Fruit fly (Drosophila melanogaster) whole organism, embryonic: ENCODE data around the gene Pnn.

ENCODE experiments used
- Abd-B ChIP-seq: fragments of 200-800 bp; sonication (Bioruptor generic); optimal IDR thresholded peaks from 2 replicates; lab custom pipeline; 2018; ENCODE audit warnings: missing biosample characterization, mild to moderate bottlenecking, missing genetic modification characterization, moderate library complexity
- Atf6 ChIP-seq: fragments of 200-800 bp; sonication (Bioruptor generic); IDR thresholded peaks from 2 replicates; pipeline ENCODE4 v1.3.6; 2022; ENCODE audit warnings: missing biosample characterization, missing genetic modification characterization
- Bgb ChIP-seq: fragments of 200-800 bp; sonication (Bioruptor generic); IDR thresholded peaks from 2 replicates; pipeline ENCODE4 v1.3.6; 2022; ENCODE audit warnings: missing biosample characterization, missing genetic modification characterization; ENCODE audit not compliant: partially characterized antibody
- Blimp-1 ChIP-seq: fragments of 200-800 bp; sonication (Bioruptor generic); optimal IDR thresholded peaks from 3 replicates; lab custom pipeline; 2018; ENCODE audit warnings: missing biosample characterization, missing genetic modification characterization, mild to moderate bottlenecking, moderate library complexity, missing genetic modification reagents
- BtbVII ChIP-seq: fragments of 200-800 bp; sonication (Bioruptor generic); optimal IDR thresholded peaks from 3 replicates; lab custom pipeline; 2017; ENCODE audit warnings: missing biosample characterization, mild to moderate bottlenecking, missing genetic modification characterization
- CG10209 ChIP-seq: fragments of 200-800 bp; sonication (Bioruptor generic); optimal IDR thresholded peaks from 3 replicates; lab custom pipeline; 2017; ENCODE audit warnings: missing biosample characterization, mild to moderate bottlenecking, missing genetic modification characterization, missing genetic modification reagents
- CG11456 ChIP-seq: fragments of 200-800 bp; sonication (Bioruptor generic); IDR thresholded peaks from 3 replicates; pipeline ENCODE4 v1.3.6; 2022; ENCODE audit warnings: missing biosample characterization, missing genetic modification characterization
- CG11695 ChIP-seq: fragments of 200-800 bp; sonication (Bioruptor generic); IDR thresholded peaks from 3 replicates; pipeline ENCODE4 v1.3.6; 2022; ENCODE audit warnings: missing biosample characterization, missing genetic modification characterization
- CG12391 ChIP-seq: fragments of 200-800 bp; sonication (Bioruptor generic); optimal IDR thresholded peaks from 3 replicates; lab custom pipeline; 2018; ENCODE audit warnings: missing biosample characterization, mild to moderate bottlenecking, missing genetic modification characterization, moderate library complexity
- CG13287 ChIP-seq: fragments of 200-800 bp; sonication (Bioruptor generic); IDR thresholded peaks from 2 replicates; pipeline ENCODE4 v1.3.6; 2022; ENCODE audit warnings: missing biosample characterization, missing genetic modification characterization; ENCODE audit not compliant: partially characterized antibody
- CG13296 ChIP-seq: fragments of 200-800 bp; sonication (Bioruptor generic); optimal IDR thresholded peaks from 3 replicates; lab custom pipeline; 2018; ENCODE audit warnings: missing biosample characterization, mild to moderate bottlenecking, missing genetic modification characterization
- CG13424 ChIP-seq: fragments of 200-800 bp; sonication (Bioruptor generic); optimal IDR thresholded peaks from 2 replicates; lab custom pipeline; 2019; ENCODE audit warnings: missing biosample characterization, mild to moderate bottlenecking, missing genetic modification characterization, moderate library complexity
- CG14710 ChIP-seq: fragments of 200-800 bp; sonication (Bioruptor generic); optimal IDR thresholded peaks from 3 replicates; lab custom pipeline; 2019; ENCODE audit warnings: missing biosample characterization, mild to moderate bottlenecking, missing genetic modification characterization, moderate library complexity
- CG16813 ChIP-seq: fragments of 200-800 bp; sonication (Bioruptor generic); IDR thresholded peaks from 3 replicates; pipeline ENCODE4 v1.3.6; 2022; ENCODE audit warnings: missing biosample characterization, missing genetic modification characterization; ENCODE audit not compliant: partially characterized antibody
- CG17802 ChIP-seq: fragments of 200-800 bp; sonication (Bioruptor generic); optimal IDR thresholded peaks from 2 replicates; lab custom pipeline; 2018; ENCODE audit warnings: missing biosample characterization, mild to moderate bottlenecking, missing genetic modification characterization, moderate library complexity
- CG18764 ChIP-seq: fragments of 200-800 bp; sonication (Bioruptor generic); optimal IDR thresholded peaks from 3 replicates; lab custom pipeline; 2016; ENCODE audit warnings: missing biosample characterization, missing genetic modification characterization
- CG4328 ChIP-seq: fragments of 200-800 bp; sonication (Bioruptor generic); optimal IDR thresholded peaks from 3 replicates; lab custom pipeline; 2017; ENCODE audit warnings: missing biosample characterization, missing genetic modification reagents, missing genetic modification characterization
- CG4424 ChIP-seq: fragments of 200-800 bp; sonication (Bioruptor generic); optimal IDR thresholded peaks from 3 replicates; lab custom pipeline; 2016; ENCODE audit warnings: missing biosample characterization, missing genetic modification characterization
- CG8281 ChIP-seq: fragments of 200-800 bp; sonication (Bioruptor generic); optimal IDR thresholded peaks from 2 replicates; lab custom pipeline; 2018; ENCODE audit warnings: missing biosample characterization, mild to moderate bottlenecking, missing genetic modification characterization, moderate library complexity
- CG8924 ChIP-seq: fragments of 200-800 bp; optimal IDR thresholded peaks from 3 replicates; lab custom pipeline; 2019; ENCODE audit warnings: missing biosample characterization, mild to moderate bottlenecking, missing genetic modification characterization, moderate library complexity
- CrebB ChIP-seq: fragments of 200-800 bp; sonication (Bioruptor generic); optimal IDR thresholded peaks from 3 replicates; lab custom pipeline; 2018; ENCODE audit warnings: missing biosample characterization, mild to moderate bottlenecking, missing genetic modification characterization
- D19B ChIP-seq: fragments of 200-800 bp; sonication (Bioruptor generic); optimal IDR thresholded peaks from 2 replicates; lab custom pipeline; 2017; ENCODE audit warnings: missing biosample characterization, mild to moderate bottlenecking, missing genetic modification characterization
- Deaf1 ChIP-seq: fragments of 200-800 bp; optimal IDR thresholded peaks from 3 replicates; lab custom pipeline; 2019; ENCODE audit warnings: missing biosample characterization, mild to moderate bottlenecking, missing genetic modification characterization, moderate library complexity
- Dek ChIP-seq: fragments of 200-800 bp; sonication (Bioruptor generic); optimal IDR thresholded peaks from 3 replicates; lab custom pipeline; 2019; ENCODE audit warnings: missing biosample characterization, mild to moderate bottlenecking, missing genetic modification characterization, moderate library complexity
- Doc3 ChIP-seq: fragments of 200-800 bp; sonication (Bioruptor generic); IDR thresholded peaks from 3 replicates; pipeline ENCODE4 v1.3.6; 2022; ENCODE audit warnings: missing biosample characterization, missing genetic modification characterization; ENCODE audit not compliant: partially characterized antibody
- Gsc ChIP-seq: fragments of 200-800 bp; sonication (Bioruptor generic); IDR thresholded peaks from 2 replicates; pipeline ENCODE4 v1.3.6; 2022; ENCODE audit warnings: missing biosample characterization, missing genetic modification characterization
- HHEX ChIP-seq: fragments of 200-800 bp; sonication (Bioruptor generic); optimal IDR thresholded peaks from 3 replicates; lab custom pipeline; 2017; ENCODE audit warnings: missing biosample characterization, mild to moderate bottlenecking, missing genetic modification characterization, missing genetic modification reagents
- Lim3 ChIP-seq: fragments of 200-800 bp; sonication (Bioruptor generic); IDR thresholded peaks from 2 replicates; pipeline ENCODE4 v1.3.6; 2022; ENCODE audit warnings: missing biosample characterization, missing genetic modification characterization
- Meics ChIP-seq: fragments of 200-800 bp; sonication (Bioruptor generic); optimal IDR thresholded peaks from 2 replicates; lab custom pipeline; 2017; ENCODE audit warnings: missing biosample characterization, mild to moderate bottlenecking, missing genetic modification characterization
- Pdp1 ChIP-seq, 2 experiments: fragments of 200-800 bp; sonication (Bioruptor generic); optimal IDR thresholded peaks; 3 replicates each; lab custom pipeline; 2016; ENCODE audit warnings: missing biosample characterization in 2 of 2, missing genetic modification characterization in 2 of 2, mild to moderate bottlenecking in 1 of 2, moderate library complexity in 1 of 2
- ase ChIP-seq: fragments of 200-800 bp; sonication (Bioruptor generic); IDR thresholded peaks from 3 replicates; pipeline ENCODE4 v1.3.6; 2022; ENCODE audit warnings: missing biosample characterization, missing genetic modification characterization
- bigmax ChIP-seq: fragments of 200-800 bp; sonication (Bioruptor generic); optimal IDR thresholded peaks from 2 replicates; lab custom pipeline; 2018; ENCODE audit warnings: missing biosample characterization, mild to moderate bottlenecking, missing genetic modification characterization
- btn ChIP-seq: fragments of 200-800 bp; sonication (Bioruptor generic); optimal IDR thresholded peaks from 2 replicates; lab custom pipeline; 2016; ENCODE audit warnings: missing biosample characterization, missing genetic modification characterization
- crp ChIP-seq, 2 experiments: fragments of 200-800 bp; sonication (Bioruptor generic); optimal IDR thresholded peaks; 2 replicates in 1 of 2; 3 replicates in 1 of 2; lab custom pipeline; 2017; ENCODE audit warnings: missing biosample characterization in 2 of 2, missing genetic modification characterization in 2 of 2, mild to moderate bottlenecking in 1 of 2, moderate library complexity in 1 of 2
- da ChIP-seq: fragments of 200-800 bp; sonication (Bioruptor generic); optimal IDR thresholded peaks from 2 replicates; lab custom pipeline; 2016; ENCODE audit warnings: missing biosample characterization, missing genetic modification characterization
- disco-r ChIP-seq: fragments of 200-800 bp; sonication (Bioruptor generic); optimal IDR thresholded peaks from 2 replicates; lab custom pipeline; 2016; ENCODE audit warnings: missing biosample characterization, missing genetic modification characterization
- dmrt11E ChIP-seq: fragments of 200-800 bp; sonication (Bioruptor generic); optimal IDR thresholded peaks from 3 replicates; lab custom pipeline; 2018; ENCODE audit warnings: missing biosample characterization, mild to moderate bottlenecking, missing genetic modification characterization, moderate library complexity
- mam ChIP-seq: fragments of 200-800 bp; sonication (Bioruptor generic); optimal IDR thresholded peaks from 3 replicates; lab custom pipeline; 2016; ENCODE audit warnings: missing biosample characterization, missing genetic modification characterization
- nmo ChIP-seq: fragments of 200-800 bp; sonication (Bioruptor generic); optimal IDR thresholded peaks from 2 replicates; lab custom pipeline; 2018; ENCODE audit warnings: missing biosample characterization, mild to moderate bottlenecking, missing genetic modification characterization, moderate library complexity
- odd ChIP-seq: fragments of 200-800 bp; sonication (Bioruptor generic); optimal IDR thresholded peaks from 2 replicates; lab custom pipeline; 2017; ENCODE audit warnings: missing biosample characterization, mild to moderate bottlenecking, missing genetic modification characterization
- p53 ChIP-seq: fragments of 200-800 bp; sonication (Bioruptor generic); optimal IDR thresholded peaks from 2 replicates; lab custom pipeline; 2016; ENCODE audit warnings: missing biosample characterization, missing genetic modification characterization
- pb ChIP-seq: fragments of 200-800 bp; sonication (Bioruptor generic); optimal IDR thresholded peaks from 3 replicates; lab custom pipeline; 2016; ENCODE audit warnings: missing biosample characterization, missing genetic modification characterization
- sc ChIP-seq, 3 experiments: fragments of >200 bp in 2 of 3; fragments of 200-800 bp in 1 of 3; sonication (Bioruptor generic) in 1 of 3; optimal IDR thresholded peaks; 2 replicates in 2 of 3; 3 replicates in 1 of 3; lab custom pipeline; 2017; ENCODE audit warnings: mild to moderate bottlenecking in 1 of 3, missing biosample characterization in 1 of 3, missing genetic modification characterization in 1 of 3, missing genetic modification reagents in 1 of 3
- slp2 ChIP-seq: fragments of 200-800 bp; sonication (Bioruptor generic); optimal IDR thresholded peaks from 2 replicates; lab custom pipeline; 2016; ENCODE audit warnings: missing biosample characterization, missing genetic modification characterization
- ssp ChIP-seq: fragments of 200-800 bp; sonication (Bioruptor generic); IDR thresholded peaks from 2 replicates; pipeline ENCODE4 v1.3.6; 2022; ENCODE audit warnings: missing biosample characterization, missing genetic modification characterization
- stwl ChIP-seq: fragments of 200-800 bp; sonication (Bioruptor generic); optimal IDR thresholded peaks from 3 replicates; lab custom pipeline; 2018; ENCODE audit warnings: missing biosample characterization, mild to moderate bottlenecking, missing genetic modification characterization, moderate library complexity
- vnd ChIP-seq: fragments of 200-800 bp; sonication (Bioruptor generic); IDR thresholded peaks from 3 replicates; pipeline ENCODE4 v1.3.6; 2022; ENCODE audit warnings: missing biosample characterization, missing genetic modification characterization; ENCODE audit not compliant: partially characterized antibody
- zen2 ChIP-seq: fragments of 200-800 bp; sonication (Bioruptor generic); IDR thresholded peaks from 3 replicates; pipeline ENCODE4 v1.3.6; 2022; ENCODE audit warnings: missing biosample characterization, missing genetic modification characterization; ENCODE audit not compliant: partially characterized antibody
- zfh2 ChIP-seq: fragments of 200-800 bp; sonication (Bioruptor generic); optimal IDR thresholded peaks from 2 replicates; lab custom pipeline; 2016; ENCODE audit warnings: missing biosample characterization, missing genetic modification characterization

The Pnn gene

DNA sequence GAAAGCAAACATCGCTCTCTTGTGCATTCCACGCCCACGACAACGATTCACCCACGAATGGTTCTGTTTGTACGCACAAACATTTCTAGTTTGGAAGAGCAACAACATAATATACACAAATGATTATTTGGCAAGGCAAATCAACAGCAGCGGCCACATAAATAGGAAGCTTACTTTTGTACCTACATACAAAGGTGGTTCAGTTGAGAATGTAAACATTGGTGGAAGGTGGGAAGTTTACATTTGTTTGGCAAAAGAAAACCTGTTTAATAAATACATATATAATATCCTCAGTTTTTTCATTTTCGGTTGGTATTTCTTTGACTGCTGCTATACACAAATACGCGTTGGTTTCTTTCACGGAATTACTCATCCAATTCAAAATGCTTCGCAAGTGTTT is 38.1 kb upstream of the Pnn start (continued):
- TF ChIP-seq crp (GFP tag; optimal IDR thresholded peaks at IDR 0.05; lab: Kevin White, UChicago) (peak in 1 of 2 experiments; percentile 42), CG11695 (no peak), nmo (peak; percentile 90), Dek (peak; percentile 89), sc (optimal IDR thresholded peaks at IDR 0.05; lab: Kevin White, UChicago) (no peak), sc (GFP tag; optimal IDR thresholded peaks at IDR 0.05; lab: Kevin White, UChicago) (peak; percentile 79), CrebB (tag; lab: Kevin White, UChicago) (peak; percentile 89), CG14710 (tag; lab: Kevin White, UChicago) (peak; percentile 82), disco-r (GFP tag; lab: Kevin White, UChicago) (peak; percentile 65), CG10209 (GFP tag; lab: Kevin White, UChicago) (peak; percentile 92), Blimp-1 (peak; percentile 72), Abd-B (GFP tag; lab: Kevin White, UChicago) (peak; percentile 78), HHEX (GFP tag; lab: Kevin White, UChicago) (peak; percentile 88), CG8924 (tag; lab: Kevin White, UChicago) (peak; percentile 92), D19B (GFP tag; lab: Kevin White, UChicago) (peak; percentile 79), da (GFP tag; lab: Kevin White, UChicago) (no peak), ssp (GFP tag; lab: Robert Waterston, UW) (no peak), Atf6 (no peak), zfh2 (peak; percentile 77), ase (no peak), dmrt11E (tag; lab: Kevin White, UChicago) (peak; percentile 82), CG8281 (tag; lab: Kevin White, UChicago) (peak; percentile 78), btn (GFP tag; lab: Kevin White, UChicago) (peak; percentile 46), Lim3 (GFP tag; lab: Robert Waterston, UW) (no peak), stwl (tag; lab: Kevin White, UChicago) (peak; percentile 24), Pdp1 (GFP tag; optimal IDR thresholded peaks at IDR 0.05; lab: Kevin White, UChicago) (peak; percentile 83 to 84), CG13296 (GFP tag; lab: Kevin White, UChicago) (peak; percentile 87), CG13287 (GFP tag; lab: Robert Waterston, UW) (no peak), CG17802 (tag; lab: Kevin White, UChicago) (peak; percentile 69), odd (peak; percentile 89), slp2 (GFP tag; lab: Kevin White, UChicago) (peak; percentile 69), CG4328 (GFP tag; lab: Kevin White, UChicago) (peak; percentile 55), mam (GFP tag; lab: Kevin White, UChicago) (peak; percentile 86), bigmax (GFP tag; lab: Kevin White, UChicago) (peak; percentile 57), BtbVII (peak; percentile 92), vnd (GFP tag; lab: Robert Waterston, UW) (no peak), CG16813 (no peak), CG13424 (peak; percentile 87), Doc3 (GFP tag; lab: Robert Waterston, UW) (no peak), p53 (peak; percentile 42), Gsc (GFP tag; lab: Robert Waterston, UW) (no peak), CG18764 (peak; percentile 86), Bgb (GFP tag; lab: Robert Waterston, UW) (no peak), CG4424 (peak; percentile 88), CG12391 (tag; lab: Kevin White, UChicago) (peak; percentile 91), zen2 (no peak), pb (GFP tag; lab: Kevin White, UChicago) (peak; percentile 58), Deaf1 (tag; lab: Kevin White, UChicago) (peak; percentile 67), Meics (GFP tag; lab: Kevin White, UChicago) (peak; percentile 89), CG11456 (GFP tag; lab: Robert Waterston, UW) (no peak)
